Fruit fly (Drosophila melanogaster): ENCODE measurements around the gene Gr28b.
A peak's percentile ranks its signal among the peaks of the same experiment; 100 is the strongest.

The Gr28b gene

DNA sequence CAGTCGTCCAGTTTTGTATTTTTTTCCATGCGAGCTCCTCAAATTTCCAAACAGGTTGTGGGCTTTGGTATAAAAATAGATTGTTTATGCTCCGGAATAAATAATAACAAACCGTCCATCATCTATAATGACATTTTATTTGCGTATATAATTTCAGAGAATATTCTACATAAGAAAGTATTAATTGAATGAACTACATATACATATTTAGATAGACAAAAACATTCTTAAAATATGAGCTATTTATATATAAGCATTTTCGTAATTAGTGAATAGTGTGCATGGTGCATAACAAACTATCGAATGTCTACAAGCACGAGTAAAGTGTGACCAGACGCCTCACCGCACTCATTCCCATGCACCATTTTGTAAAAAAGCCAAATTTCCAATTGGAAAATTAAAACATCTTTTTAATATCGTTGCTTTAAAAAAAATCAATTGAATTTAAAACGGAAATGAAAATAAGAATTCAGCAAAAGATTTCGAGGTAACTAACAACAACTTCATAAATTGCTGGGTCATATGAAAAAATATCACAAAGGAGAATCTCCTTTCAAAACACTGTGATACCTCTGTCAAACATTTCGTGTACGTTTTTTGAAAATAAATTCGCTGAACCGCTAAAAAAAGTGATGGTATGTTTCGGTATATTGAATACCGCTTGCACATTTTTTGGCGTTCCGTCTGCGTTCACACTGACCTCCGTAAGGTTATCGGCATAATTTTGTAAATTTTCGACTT is 35.6 kb downstream of the Gr28b start, which contains the start of gene muc:
Gene muc (plus strand): TSS at position 541 of the 741 bp plus-strand sequence.
- TF ChIP-seq Hr78 (GFP tag; optimal IDR thresholded peaks at IDR 0.05) (peak; percentile 49), Hnf4 (GFP tag; optimal IDR thresholded peaks at IDR 0.05) (peak; percentile 44), sv (GFP tag; optimal IDR thresholded peaks at IDR 0.05) (peak; percentile 36), dmrt93B (GFP tag; optimal IDR thresholded peaks at IDR 0.05) (peak; percentile 30), N (GFP tag; optimal IDR thresholded peaks at IDR 0.05) (peak; percentile 93), Vsx2 (GFP tag; optimal IDR thresholded peaks at IDR 0.05; ENCODE audit: partially characterized antibody) (no peak), HLH106 (tag; optimal IDR thresholded peaks at IDR 0.05) (peak; percentile 62), Jra (GFP tag; optimal IDR thresholded peaks at IDR 0.05) (peak; percentile 61), rgr (GFP tag; optimal IDR thresholded peaks at IDR 0.05) (peak; percentile 41), sage (GFP tag; optimal IDR thresholded peaks at IDR 0.05) (no peak), CG32264 (GFP tag; optimal IDR thresholded peaks at IDR 0.05) (no peak), OdsH (GFP tag; optimal IDR thresholded peaks at IDR 0.05) (peak; percentile 2), Sp1 (GFP tag; optimal IDR thresholded peaks at IDR 0.05) (no peak), h (GFP tag; optimal IDR thresholded peaks at IDR 0.05) (peak; percentile 28), CG9705 (GFP tag; optimal IDR thresholded peaks at IDR 0.05) (peak; percentile 16), Myc (optimal IDR thresholded peaks at IDR 0.05) (no peak), GATAd (GFP tag; optimal IDR thresholded peaks at IDR 0.05) (no peak), ey (GFP tag; optimal IDR thresholded peaks at IDR 0.05) (peak; percentile 34), fru (GFP tag; optimal IDR thresholded peaks at IDR 0.05) (peak; percentile 46), woc (GFP tag; optimal IDR thresholded peaks at IDR 0.05) (peak; percentile 80), brk (GFP tag; optimal IDR thresholded peaks at IDR 0.05) (peak; percentile 54), foxo (GFP tag; optimal IDR thresholded peaks at IDR 0.05) (peak in 1 of 2 experiments; percentile 50)

DNA sequence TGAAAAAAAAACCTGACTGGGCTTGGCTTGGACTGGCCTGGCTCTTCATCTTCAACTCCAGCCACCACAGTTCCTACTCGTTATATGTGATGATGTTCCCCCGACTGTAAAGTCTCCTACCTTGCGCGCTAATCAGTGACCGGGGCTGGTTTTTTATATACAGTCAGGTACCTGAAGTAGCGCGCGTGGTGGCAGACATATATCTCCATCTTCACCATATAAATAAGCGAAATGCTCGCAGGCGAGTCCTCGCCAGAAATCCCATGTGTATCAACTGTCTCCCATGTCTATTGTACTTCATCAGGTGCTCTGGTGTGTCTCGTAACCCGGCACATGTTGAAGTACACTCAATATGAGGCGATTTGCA is 36.4 kb downstream of the Gr28b start:
- TF ChIP-seq CG9705 (GFP tag; optimal IDR thresholded peaks at IDR 0.05) (no peak), Dif (GFP tag; optimal IDR thresholded peaks at IDR 0.05; ENCODE audit: partially characterized antibody) (peak; percentile 3), Sp1 (GFP tag; optimal IDR thresholded peaks at IDR 0.05) (no peak), CrebA (GFP tag; optimal IDR thresholded peaks at IDR 0.05; ENCODE audit: borderline replicate concordance) (no peak), Abd-B (GFP tag; optimal IDR thresholded peaks at IDR 0.05) (no peak), Hr83 (GFP tag; optimal IDR thresholded peaks at IDR 0.05; ENCODE audit: poor library complexity, severe bottlenecking) (peak; percentile 53), br (GFP tag; optimal IDR thresholded peaks at IDR 0.05) (no peak), Jra (GFP tag; optimal IDR thresholded peaks at IDR 0.05) (no peak), fru (GFP tag; optimal IDR thresholded peaks at IDR 0.05) (no peak)

DNA sequence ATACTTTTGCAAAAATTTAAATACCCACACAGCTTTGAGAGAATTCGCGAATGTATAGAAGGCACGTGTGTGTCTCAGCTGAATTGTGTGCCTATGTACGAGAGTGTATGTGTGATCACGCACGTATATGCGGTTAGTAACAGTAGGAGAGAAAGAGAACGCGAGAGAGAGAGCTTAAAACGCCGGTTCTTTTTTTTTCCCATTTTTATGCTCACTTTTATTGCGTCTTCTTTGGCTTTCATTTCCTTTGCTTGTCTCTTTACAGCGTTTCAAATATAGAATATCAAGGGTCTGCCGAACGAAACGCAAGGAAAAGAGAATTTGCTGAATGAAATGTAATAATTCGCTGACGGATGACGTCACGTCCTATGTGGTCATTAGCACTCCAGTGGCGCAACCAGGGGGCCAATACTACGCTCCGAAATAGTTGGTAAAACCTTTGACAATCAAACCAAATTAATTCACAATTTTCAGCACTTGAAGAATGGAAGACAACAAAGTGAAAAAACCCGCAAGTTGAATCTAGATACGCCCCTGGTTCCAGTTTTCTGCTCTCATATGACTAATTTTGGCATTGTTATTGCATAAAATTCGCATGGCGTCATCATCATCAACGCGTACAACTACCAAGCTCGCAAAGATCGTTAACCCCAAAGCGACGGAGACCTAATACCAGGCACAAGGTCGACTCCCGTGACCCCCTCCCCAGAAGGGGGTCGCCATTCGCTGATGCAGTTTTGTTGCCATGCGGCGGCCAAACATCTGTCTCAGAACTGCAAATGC is 36.9 kb downstream of the Gr28b start:
- TF ChIP-seq pan (optimal IDR thresholded peaks at IDR 0.05) (no peak), OdsH (GFP tag; optimal IDR thresholded peaks at IDR 0.05) (peak; percentile 91), sage (GFP tag; optimal IDR thresholded peaks at IDR 0.05) (peak; percentile 27), fru (GFP tag; optimal IDR thresholded peaks at IDR 0.05) (peak; percentile 88), Dif (GFP tag; optimal IDR thresholded peaks at IDR 0.05; ENCODE audit: partially characterized antibody) (peak; percentile 73), dmrt93B (GFP tag; optimal IDR thresholded peaks at IDR 0.05) (peak; percentile 78), Rel (GFP tag; optimal IDR thresholded peaks at IDR 0.05) (no peak), Rel (tag; optimal IDR thresholded peaks at IDR 0.05) (peak; percentile 10), usp (GFP tag; optimal IDR thresholded peaks at IDR 0.05) (no peak), CrebA (GFP tag; optimal IDR thresholded peaks at IDR 0.05; ENCODE audit: borderline replicate concordance) (peak; percentile 72), jim (GFP tag; optimal IDR thresholded peaks at IDR 0.05) (no peak), br (GFP tag; optimal IDR thresholded peaks at IDR 0.05) (peak; percentile 93), Hr78 (GFP tag; optimal IDR thresholded peaks at IDR 0.05) (no peak), brk (GFP tag; optimal IDR thresholded peaks at IDR 0.05) (peak; percentile 82), h (GFP tag; optimal IDR thresholded peaks at IDR 0.05) (peak; percentile 92), CG9705 (GFP tag; optimal IDR thresholded peaks at IDR 0.05) (peak; percentile 49), foxo (GFP tag; optimal IDR thresholded peaks at IDR 0.05) (peak; percentile 53 to 92), HLH106 (tag; optimal IDR thresholded peaks at IDR 0.05) (peak; percentile 89), CG32264 (GFP tag; optimal IDR thresholded peaks at IDR 0.05) (peak; percentile 76), sv (GFP tag; optimal IDR thresholded peaks at IDR 0.05) (peak; percentile 40), Hnf4 (GFP tag; optimal IDR thresholded peaks at IDR 0.05) (peak; percentile 85), ey (GFP tag; optimal IDR thresholded peaks at IDR 0.05) (peak; percentile 93), dsf (GFP tag; optimal IDR thresholded peaks at IDR 0.05; ENCODE audit: borderline replicate concordance) (peak; percentile 80), Dfd (GFP tag; optimal IDR thresholded peaks at IDR 0.05) (no peak), woc (GFP tag; optimal IDR thresholded peaks at IDR 0.05) (peak; percentile 42), Jra (GFP tag; optimal IDR thresholded peaks at IDR 0.05) (peak; percentile 76), Vsx2 (GFP tag; optimal IDR thresholded peaks at IDR 0.05; ENCODE audit: partially characterized antibody) (no peak), N (GFP tag; optimal IDR thresholded peaks at IDR 0.05) (no peak), dl (GFP tag; optimal IDR thresholded peaks at IDR 0.05; ENCODE audit: insufficient read depth in 1 of 2, partially characterized antibody in 2 of 2) (peak; percentile 25 to 72), Hr83 (GFP tag; optimal IDR thresholded peaks at IDR 0.05; ENCODE audit: poor library complexity, severe bottlenecking) (peak; percentile 69), psq (GFP tag; optimal IDR thresholded peaks at IDR 0.05) (peak; percentile 95), Abd-B (GFP tag; optimal IDR thresholded peaks at IDR 0.05) (no peak), Mio (GFP tag; optimal IDR thresholded peaks at IDR 0.05) (peak; percentile 81), GATAd (GFP tag; optimal IDR thresholded peaks at IDR 0.05) (peak; percentile 2), lola (GFP tag; optimal IDR thresholded peaks at IDR 0.05) (no peak), tai (GFP tag; optimal IDR thresholded peaks at IDR 0.05) (peak; percentile 72), rgr (GFP tag; optimal IDR thresholded peaks at IDR 0.05) (peak; percentile 92)

Data from whole organism, wandering third instar larva.